Fruit fly (Drosophila melanogaster) whole organism, embryonic: ENCODE data around the gene CSN6.
A peak's percentile ranks its signal among the peaks of the same experiment; 100 is the strongest.

Source experiments
- CG11723 ChIP-seq: fragments of 200-800 bp; sonication (Bioruptor generic); optimal IDR thresholded peaks from 2 replicates; lab custom pipeline; 2017; ENCODE audit warnings: missing biosample characterization, mild to moderate bottlenecking, missing genetic modification characterization
- CG12071 ChIP-seq: fragments of 200-800 bp; sonication (Bioruptor generic); optimal IDR thresholded peaks from 3 replicates; lab custom pipeline; 2018; ENCODE audit warnings: missing biosample characterization, mild to moderate bottlenecking, missing genetic modification characterization
- CG12155 ChIP-seq: fragments of 200-800 bp; sonication (Bioruptor generic); optimal IDR thresholded peaks from 3 replicates; lab custom pipeline; 2016; ENCODE audit warnings: missing biosample characterization, missing genetic modification characterization
- CG16779 ChIP-seq: fragments of 200-800 bp; sonication (Bioruptor generic); IDR thresholded peaks from 2 replicates; pipeline ENCODE4 v1.3.6; 2022; ENCODE audit warnings: missing biosample characterization, missing genetic modification characterization
- CG18619 ChIP-seq: fragments of 200-800 bp; sonication (Bioruptor generic); optimal IDR thresholded peaks from 3 replicates; lab custom pipeline; 2017; ENCODE audit warnings: missing biosample characterization, mild to moderate bottlenecking, missing genetic modification characterization
- CG2889 ChIP-seq: fragments of 200-800 bp; sonication (Bioruptor generic); IDR thresholded peaks from 3 replicates; pipeline ENCODE4 v1.3.6; 2022; ENCODE audit warnings: missing biosample characterization, missing genetic modification characterization
- CG31224 ChIP-seq: fragments of 200-800 bp; sonication (Bioruptor generic); IDR thresholded peaks from 2 replicates; pipeline ENCODE4 v1.3.6; 2022; ENCODE audit warnings: missing biosample characterization, missing genetic modification characterization
- CG31365 ChIP-seq: fragments of 200-800 bp; sonication (Bioruptor generic); optimal IDR thresholded peaks from 2 replicates; lab custom pipeline; 2018; ENCODE audit warnings: missing biosample characterization, mild to moderate bottlenecking, missing genetic modification characterization
- CG33213 ChIP-seq: fragments of 200-800 bp; sonication (Bioruptor generic); optimal IDR thresholded peaks from 3 replicates; lab custom pipeline; 2016; ENCODE audit warnings: missing biosample characterization, missing genetic modification characterization
- CG3407 ChIP-seq: fragments of 200-800 bp; sonication (Bioruptor generic); optimal IDR thresholded peaks from 2 replicates; lab custom pipeline; 2018; ENCODE audit warnings: missing biosample characterization, mild to moderate bottlenecking, missing genetic modification characterization
- CG3726 ChIP-seq: fragments of 200-800 bp; sonication (Bioruptor generic); IDR thresholded peaks from 3 replicates; pipeline ENCODE4, ENCODE4 v1.3.6; 2022; ENCODE audit warnings: missing biosample characterization, missing genetic modification characterization
- CG4404 ChIP-seq: fragments of 200-800 bp; sonication (Bioruptor generic); IDR thresholded peaks from 2 replicates; pipeline ENCODE4 v1.3.6; 2022; ENCODE audit warnings: missing biosample characterization, missing genetic modification characterization
- CG6765 ChIP-seq: fragments of 200-800 bp; sonication (Bioruptor generic); optimal IDR thresholded peaks from 3 replicates; lab custom pipeline; 2017; ENCODE audit warnings: missing biosample characterization, mild to moderate bottlenecking, missing genetic modification characterization
- CG7372 ChIP-seq: fragments of 200-800 bp; sonication (Bioruptor generic); IDR thresholded peaks from 2 replicates; pipeline ENCODE4 v1.3.6; 2022; ENCODE audit warnings: missing biosample characterization, missing genetic modification characterization
- CG7556 ChIP-seq: fragments of 200-800 bp; sonication (Bioruptor generic); optimal IDR thresholded peaks from 2 replicates; lab custom pipeline; 2017; ENCODE audit warnings: missing biosample characterization, mild to moderate bottlenecking, missing genetic modification characterization
- CG8388 ChIP-seq: fragments of 200-800 bp; sonication (Bioruptor generic); optimal IDR thresholded peaks from 2 replicates; lab custom pipeline; 2019; ENCODE audit warnings: missing biosample characterization, mild to moderate bottlenecking, missing genetic modification characterization, moderate library complexity
- CG9215 ChIP-seq: fragments of 200-800 bp; sonication (Bioruptor generic); IDR thresholded peaks from 2 replicates; pipeline ENCODE4 v1.3.6; 2022; ENCODE audit warnings: missing biosample characterization, missing genetic modification characterization
- CHES-1-like ChIP-seq: fragments of 200-800 bp; sonication (Bioruptor generic); optimal IDR thresholded peaks from 2 replicates; lab custom pipeline; 2016; ENCODE audit warnings: missing biosample characterization, missing genetic modification characterization
- Dek ChIP-seq: fragments of 200-800 bp; sonication (Bioruptor generic); optimal IDR thresholded peaks from 3 replicates; lab custom pipeline; 2019; ENCODE audit warnings: missing biosample characterization, mild to moderate bottlenecking, missing genetic modification characterization, moderate library complexity
- ERR ChIP-seq: fragments of 200-800 bp; sonication (Bioruptor generic); optimal IDR thresholded peaks from 2 replicates; lab custom pipeline; 2016; ENCODE audit warnings: missing biosample characterization, missing genetic modification characterization
- Lhr ChIP-seq: fragments of 200-800 bp; sonication (Bioruptor generic); optimal IDR thresholded peaks from 3 replicates; lab custom pipeline; 2017; ENCODE audit warnings: mild to moderate bottlenecking, missing biosample characterization, missing genetic modification reagents, missing genetic modification characterization
- MTF-1 ChIP-seq: fragments of 200-800 bp; sonication (Bioruptor generic); optimal IDR thresholded peaks from 2 replicates; lab custom pipeline; 2018; ENCODE audit warnings: missing biosample characterization, mild to moderate bottlenecking, missing genetic modification characterization, borderline replicate concordance
- Myb ChIP-seq: fragments of 200-800 bp; sonication (Bioruptor generic); optimal IDR thresholded peaks from 2 replicates; lab custom pipeline; 2016; ENCODE audit warnings: missing biosample characterization, missing genetic modification characterization
- PHDP ChIP-seq: fragments of 200-800 bp; sonication (Bioruptor generic); optimal IDR thresholded peaks from 3 replicates; lab custom pipeline; 2018; ENCODE audit warnings: missing biosample characterization, mild to moderate bottlenecking, missing genetic modification characterization, moderate library complexity
- Sry-δ ChIP-seq: fragments of 200-800 bp; sonication (Bioruptor generic); optimal IDR thresholded peaks from 2 replicates; lab custom pipeline; 2016; ENCODE audit warnings: missing biosample characterization, missing genetic modification characterization
- Ssrp ChIP-seq: fragments of 200-800 bp; sonication (Bioruptor generic); optimal IDR thresholded peaks from 2 replicates; lab custom pipeline; 2018; ENCODE audit warnings: missing biosample characterization, mild to moderate bottlenecking, missing genetic modification characterization, moderate library complexity
- abd-A ChIP-seq: fragments of 200-800 bp; sonication (Bioruptor generic); optimal IDR thresholded peaks from 3 replicates; lab custom pipeline; 2019; ENCODE audit warnings: missing biosample characterization, mild to moderate bottlenecking, missing genetic modification characterization, moderate library complexity
- bowl ChIP-seq: fragments of 200-800 bp; sonication (Bioruptor generic); IDR thresholded peaks from 2 replicates; pipeline ENCODE4 v1.3.6; 2022; ENCODE audit warnings: missing biosample characterization, missing genetic modification characterization
- bsh ChIP-seq, 2 experiments: fragments of 200-800 bp; sonication (Bioruptor generic); optimal IDR thresholded peaks; 2 replicates each; lab custom pipeline; 2017 to 2018; ENCODE audit warnings: mild to moderate bottlenecking in 2 of 2, missing biosample characterization in 2 of 2, missing genetic modification characterization in 2 of 2, moderate library complexity in 1 of 2
- chm ChIP-seq: fragments of 200-800 bp; sonication (Bioruptor generic); IDR thresholded peaks from 2 replicates; pipeline ENCODE4 v1.3.6; 2022; ENCODE audit warnings: missing biosample characterization, missing genetic modification characterization
- dm ChIP-seq: fragments of 200-800 bp; sonication (Bioruptor generic); optimal IDR thresholded peaks from 3 replicates; lab custom pipeline; 2016; ENCODE audit warnings: missing biosample characterization, missing genetic modification characterization
- ham ChIP-seq: fragments of 200-800 bp; sonication (Bioruptor generic); IDR thresholded peaks from 2 replicates; pipeline ENCODE4 v1.3.6; 2022; ENCODE audit warnings: missing biosample characterization, missing genetic modification characterization
- ind ChIP-seq: fragments of 200-800 bp; sonication (Bioruptor generic); optimal IDR thresholded peaks from 3 replicates; lab custom pipeline; 2016; ENCODE audit warnings: missing biosample characterization, missing genetic modification characterization
- inv ChIP-seq: fragments of 200-800 bp; sonication (Bioruptor generic); IDR thresholded peaks from 2 replicates; pipeline ENCODE4 v1.3.6; 2022; ENCODE audit warnings: missing biosample characterization, missing genetic modification characterization; ENCODE audit not compliant: partially characterized antibody
- kay ChIP-seq: fragments of 200-800 bp; sonication (Bioruptor generic); optimal IDR thresholded peaks from 2 replicates; lab custom pipeline; 2016; ENCODE audit warnings: missing biosample characterization, missing genetic modification characterization
- ken ChIP-seq: fragments of 200-800 bp; sonication (Bioruptor generic); IDR thresholded peaks from 3 replicates; pipeline ENCODE4 v1.3.6; 2022; ENCODE audit warnings: missing biosample characterization, missing genetic modification characterization
- lbe ChIP-seq: fragments of 200-800 bp; sonication (Bioruptor generic); optimal IDR thresholded peaks from 2 replicates; lab custom pipeline; 2016; ENCODE audit warnings: missing biosample characterization, mild to moderate bottlenecking, missing genetic modification characterization
- maf-S ChIP-seq: fragments of 200-800 bp; sonication (Bioruptor generic); optimal IDR thresholded peaks from 2 replicates; lab custom pipeline; 2016; ENCODE audit warnings: missing biosample characterization, missing genetic modification characterization
- mirr ChIP-seq: fragments of 200-800 bp; sonication (Bioruptor generic); optimal IDR thresholded peaks from 3 replicates; lab custom pipeline; 2018; ENCODE audit warnings: missing biosample characterization, mild to moderate bottlenecking, missing genetic modification characterization
- nerfin-1 ChIP-seq: fragments of 200-800 bp; sonication (Bioruptor generic); optimal IDR thresholded peaks from 3 replicates; lab custom pipeline; 2019; ENCODE audit warnings: missing biosample characterization, mild to moderate bottlenecking, missing genetic modification characterization, moderate library complexity
- prd ChIP-seq, 3 experiments: fragments of >200 bp in 2 of 3; fragments of 200-800 bp in 1 of 3; sonication (Bioruptor generic) in 1 of 3; optimal IDR thresholded peaks in 2 of 3; IDR thresholded peaks in 1 of 3; 2 replicates in 2 of 3; 3 replicates in 1 of 3; pipeline versions ENCODE4 v1.3.6 to Lab custom; 2017 to 2022; ENCODE audit warnings: missing biosample characterization in 1 of 3, missing genetic modification characterization in 1 of 3
- row ChIP-seq: fragments of 200-800 bp; sonication (Bioruptor generic); IDR thresholded peaks from 3 replicates; pipeline ENCODE4 v1.3.6; 2022; ENCODE audit warnings: missing biosample characterization, missing genetic modification characterization
- sd ChIP-seq: fragments of 200-800 bp; sonication (Bioruptor generic); optimal IDR thresholded peaks from 3 replicates; lab custom pipeline; 2018; ENCODE audit warnings: missing biosample characterization, mild to moderate bottlenecking, missing genetic modification characterization, moderate library complexity
- slou ChIP-seq: fragments of 200-800 bp; sonication (Bioruptor generic); optimal IDR thresholded peaks from 3 replicates; lab custom pipeline; 2016; ENCODE audit warnings: missing biosample characterization, missing genetic modification characterization
- vfl ChIP-seq: fragments of 200-800 bp; sonication (Bioruptor generic); optimal IDR thresholded peaks from 2 replicates; lab custom pipeline; 2016; ENCODE audit warnings: missing biosample characterization, missing genetic modification characterization
- vnd ChIP-seq: fragments of 200-800 bp; sonication (Bioruptor generic); IDR thresholded peaks from 3 replicates; pipeline ENCODE4 v1.3.6; 2022; ENCODE audit warnings: missing biosample characterization, missing genetic modification characterization; ENCODE audit not compliant: partially characterized antibody
- vvl ChIP-seq: fragments of 200-800 bp; sonication (Bioruptor generic); IDR thresholded peaks from 2 replicates; pipeline ENCODE4 v1.3.6; 2022; ENCODE audit warnings: missing biosample characterization, missing genetic modification characterization
- wek ChIP-seq: fragments of 200-800 bp; sonication (Bioruptor generic); optimal IDR thresholded peaks from 3 replicates; lab custom pipeline; 2018; ENCODE audit warnings: missing biosample characterization, mild to moderate bottlenecking, missing genetic modification characterization, moderate library complexity
- zen2 ChIP-seq: fragments of 200-800 bp; sonication (Bioruptor generic); IDR thresholded peaks from 3 replicates; pipeline ENCODE4 v1.3.6; 2022; ENCODE audit warnings: missing biosample characterization, missing genetic modification characterization; ENCODE audit not compliant: partially characterized antibody

The CSN6 gene

dm6 chr3R:22597344-22597954, 16.9 kb downstream of the CSN6 start (continued):
- TF ChIP-seq CG12071 (GFP tag; lab: Kevin White, UChicago) (peak; percentile 65), Lhr (GFP tag; lab: Kevin White, UChicago) (no peak), CHES-1-like (GFP tag; lab: Kevin White, UChicago) (no peak), MTF-1 (peak; percentile 45), CG8388 (GFP tag; lab: Kevin White, UChicago) (peak; percentile 75), wek (GFP tag; lab: Kevin White, UChicago) (peak; percentile 33), CG3407 (peak; percentile 70), Ssrp (peak; percentile 69), ERR (GFP tag; lab: Kevin White, UChicago) (peak; percentile 0), CG3726 (GFP tag; lab: Robert Waterston, UW) (no peak), CG18619 (GFP tag; lab: Kevin White, UChicago) (peak; percentile 40), vfl (GFP tag; lab: Kevin White, UChicago) (no peak), CG7556 (GFP tag; lab: Kevin White, UChicago) (peak; percentile 65), nerfin-1 (tag; lab: Kevin White, UChicago) (no peak), lbe (no peak), CG2889 (GFP tag; lab: Robert Waterston, UW) (peak; percentile 52; the same call in 1 of the 3 replicates), vvl (GFP tag; lab: Robert Waterston, UW) (peak; percentile 89), bsh (GFP tag; optimal IDR thresholded peaks at IDR 0.05; lab: Kevin White, UChicago) (peak in 1 of 2 experiments; percentile 83), slou (GFP tag; lab: Kevin White, UChicago) (no peak), CG9215 (GFP tag; lab: Robert Waterston, UW) (peak; percentile 60), Dek (tag; lab: Kevin White, UChicago) (peak; percentile 11), CG11723 (GFP tag; lab: Kevin White, UChicago) (no peak), PHDP (tag; lab: Kevin White, UChicago) (no peak), kay (GFP tag; lab: Kevin White, UChicago) (peak; percentile 3), Sry-δ (peak; percentile 29), CG4404 (GFP tag; lab: Robert Waterston, UW) (peak; percentile 50; the same call in 1 of the 2 replicates), sd (tag; lab: Kevin White, UChicago) (peak; percentile 11), ken (GFP tag; lab: Robert Waterston, UW) (peak; percentile 89), ham (GFP tag; lab: Robert Waterston, UW) (no peak), inv (GFP tag; lab: Robert Waterston, UW) (no peak), maf-S (GFP tag; lab: Kevin White, UChicago) (peak; percentile 32), chm (GFP tag; lab: Robert Waterston, UW) (peak; percentile 64), Myb (GFP tag; lab: Kevin White, UChicago) (peak; percentile 29), CG31224 (GFP tag; lab: Robert Waterston, UW) (peak; percentile 41; the same call in 1 of the 2 replicates), bowl (GFP tag; lab: Robert Waterston, UW) (0 out of 2 replicates have a peak, but pooled peaks have one; percentile 10), vnd (no peak), zen2 (no peak), ind (GFP tag; lab: Kevin White, UChicago) (peak; percentile 67), CG12155 (peak; percentile 47), prd (optimal IDR thresholded peaks at IDR 0.05; lab: Kevin White, UChicago) (no peak), prd (GFP tag; IDR thresholded peaks at IDR 0.05; lab: Robert Waterston, UW) (peak; percentile 86), abd-A (tag; lab: Kevin White, UChicago) (no peak), CG31365 (peak; percentile 10), row (GFP tag; lab: Robert Waterston, UW) (peak; percentile 82), CG7372 (GFP tag; lab: Robert Waterston, UW) (0 out of 2 replicates have a peak, but pooled peaks have one; percentile 37), CG33213 (GFP tag; lab: Kevin White, UChicago) (peak; percentile 6), CG16779 (no peak), CG6765 (GFP tag; lab: Kevin White, UChicago) (no peak), dm (GFP tag; lab: Kevin White, UChicago) (peak; percentile 35), mirr (GFP tag; lab: Kevin White, UChicago) (no peak)
